Worm (Caenorhabditis elegans): Measurements from ENCODE around the gene T02B11.4.

The T02B11.4 gene

DNA sequence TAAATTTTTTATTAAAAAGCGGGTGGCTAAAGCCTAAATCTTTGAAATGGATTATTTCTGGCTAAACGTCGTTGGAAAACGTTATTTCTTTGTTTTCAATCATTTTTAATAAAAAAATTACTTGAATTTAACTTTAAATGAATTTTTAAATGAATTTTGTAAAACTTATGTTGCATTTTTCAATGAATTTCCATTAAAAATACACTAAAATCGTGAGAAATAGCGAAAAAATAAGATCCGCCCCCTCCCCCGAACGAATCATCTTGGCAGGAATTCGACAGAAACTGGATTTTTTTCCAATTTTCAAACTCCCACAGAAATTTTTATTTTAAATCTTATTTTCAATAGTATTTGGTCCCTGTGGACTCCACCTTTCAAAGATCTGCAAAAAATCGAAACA is 8.2 kb upstream of the T02B11.4 start, which contains the start of gene srg-53:
TSS of gene srg-53 (plus strand) at position 301 of the 400 bp plus-strand sequence.
- no peak for TF ChIP-seq xnd-1 (tag; optimal IDR thresholded peaks at IDR 0.05)

DNA sequence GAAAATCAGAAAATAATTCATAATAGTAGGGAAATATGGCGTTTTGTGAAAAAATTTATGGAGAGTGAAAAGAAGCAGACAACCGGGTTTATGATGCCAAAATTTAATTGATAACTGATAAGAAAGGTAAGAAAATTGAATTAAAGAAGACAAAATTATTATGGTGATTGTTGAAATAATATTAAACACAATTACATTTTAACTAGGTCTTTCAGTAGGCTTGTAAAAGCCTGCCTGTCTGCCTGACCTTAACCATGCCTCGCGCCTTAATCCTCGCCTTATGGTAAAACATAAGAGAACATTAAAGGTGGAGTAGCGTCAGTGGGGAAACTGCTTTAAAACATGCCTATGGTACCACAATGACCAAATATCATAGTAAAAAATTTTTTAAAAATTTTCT is 7.6 kb upstream of the T02B11.4 start, which contains the start of gene T02B11.8:
TSS of gene T02B11.8 (minus strand) at position 101 of the 400 bp plus-strand sequence.
- TF ChIP-seq rpc-1 (optimal IDR thresholded peaks at IDR 0.05) (no peak), rpc-1 (tag; optimal IDR thresholded peaks at IDR 0.05) (no peak), ztf-25 (GFP tag; IDR thresholded peaks at IDR 0.05) (no peak), tbx-9 (tag; optimal IDR thresholded peaks at IDR 0.05; ENCODE audit: borderline replicate concordance) (no peak), attf-3 (GFP tag; conservative IDR thresholded peaks at IDR 0.05) (no peak), T26A5.8 (tag; optimal IDR thresholded peaks at IDR 0.05) (no peak), hlh-26 (GFP tag; conservative IDR thresholded peaks at IDR 0.05) (no peak), lsl-1 (GFP tag; optimal IDR thresholded peaks at IDR 0.05) (no peak), ccch-3 (GFP tag; optimal IDR thresholded peaks at IDR 0.05) (no peak), atf-7 (tag; optimal IDR thresholded peaks at IDR 0.05) (no peak), rec-8 (tag; optimal IDR thresholded peaks at IDR 0.05) (no peak)

- TF ChIP-seq egl-44 (GFP tag; IDR thresholded peaks at IDR 0.05) (no peak), attf-5 (GFP tag; optimal IDR thresholded peaks at IDR 0.05) (no peak), aptf-3 (GFP tag; IDR thresholded peaks at IDR 0.05) (no peak), Y95B8A.8 (GFP tag; IDR thresholded peaks at IDR 0.05) (no peak), ztf-22 (GFP tag; optimal IDR thresholded peaks at IDR 0.05) (no peak), chd-7 (tag; optimal IDR thresholded peaks at IDR 0.05) (no peak), hlh-12 (tag; optimal IDR thresholded peaks at IDR 0.05) (no peak), Y53G8AR.9 (GFP tag; conservative IDR thresholded peaks at IDR 0.05) (no peak), B0019.2 (GFP tag; conservative IDR thresholded peaks at IDR 0.05) (no peak), sptf-2 (GFP tag; optimal IDR thresholded peaks at IDR 0.05) (no peak), attf-6 (GFP tag; IDR thresholded peaks at IDR 0.05) (no peak), snpc-3.4 (tag; optimal IDR thresholded peaks at IDR 0.05) (no peak), aptf-2 (GFP tag; conservative IDR thresholded peaks at IDR 0.05) (no peak)
Observed at ce11 chrV:875945-876344, 5.0 kb upstream of the T02B11.4 start, which contains the start of gene T02B11.9. Gene T02B11.9, plus strand, starts transcription at chrV:876245.

DNA sequence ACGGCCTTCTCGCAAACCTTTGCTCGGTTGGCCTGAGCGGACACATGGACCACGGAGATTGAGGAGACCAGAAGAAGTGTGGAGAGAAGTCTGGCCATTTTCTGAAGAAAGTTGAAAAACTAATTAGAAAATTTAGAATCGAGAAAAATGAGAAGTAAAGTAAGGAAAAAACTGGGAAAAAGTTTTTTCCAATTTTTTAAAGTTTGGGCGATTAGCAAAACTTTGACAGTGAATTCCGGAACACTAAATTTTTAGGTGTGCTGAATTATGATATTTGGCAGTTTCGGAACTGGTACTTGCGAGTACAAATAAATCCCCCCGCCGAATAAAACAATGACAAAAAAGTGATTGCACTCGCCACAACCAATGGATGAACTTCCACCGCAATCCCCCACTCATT is 4.2 kb downstream of the T02B11.4 start, which contains the start of gene T02B11.3:
TSS of gene T02B11.3 (minus strand) at position 101 of the 400 bp plus-strand sequence.
- TF ChIP-seq sdz-38 (tag; optimal IDR thresholded peaks at IDR 0.05): no peak
- no peak for TF ChIP-seq F37B4.10 (GFP tag; IDR thresholded peaks at IDR 0.05)
- TF ChIP-seq K12H6.12 (tag; optimal IDR thresholded peaks at IDR 0.05): no peak
- no peak for TF ChIP-seq fkh-3 (tag; optimal IDR thresholded peaks at IDR 0.05)
- no peak for TF ChIP-seq ccch-3 (GFP tag; optimal IDR thresholded peaks at IDR 0.05)
- TF ChIP-seq ceh-58 (GFP tag; IDR thresholded peaks at IDR 0.05): no peak
- no peak for TF ChIP-seq tlf-1 (GFP tag; optimal IDR thresholded peaks at IDR 0.05)
- no peak for TF ChIP-seq F57C9.4 (tag; optimal IDR thresholded peaks at IDR 0.05)
- no peak for TF ChIP-seq lin-35 (GFP tag; optimal IDR thresholded peaks at IDR 0.05)
- TF ChIP-seq nfya-1 (tag; optimal IDR thresholded peaks at IDR 0.05; ENCODE audit: borderline replicate concordance, insufficient read depth): no peak
- no peak for TF ChIP-seq ztf-26 (tag; optimal IDR thresholded peaks at IDR 0.05)
- no peak for TF ChIP-seq die-1 (tag; optimal IDR thresholded peaks at IDR 0.05)
